Worm (Caenorhabditis elegans) whole organism, L2 larva: Measurements from ENCODE around the gene R102.1.

ENCODE experiments used
- Y55F3AM.14 ChIP-seq: fragments of 200-800 bp; sonication (Bioruptor generic); optimal IDR thresholded peaks from 2 replicates; lab custom pipeline; 2018; ENCODE audit warnings: mild to moderate bottlenecking, missing genetic modification characterization, missing compliant biosample characterization
- alr-1 ChIP-seq: fragments of 150-350 bp; optimal IDR thresholded peaks from 2 replicates; lab custom pipeline; 2014; ENCODE audit warnings: missing biosample characterization, missing genetic modification characterization
- ceh-16 ChIP-seq: fragments of 150-350 bp; optimal IDR thresholded peaks from 2 replicates; lab custom pipeline; 2014; ENCODE audit warnings: missing biosample characterization, missing genetic modification characterization
- egl-27 ChIP-seq: sonication (generic microtip); optimal IDR thresholded peaks from 3 replicates; lab custom pipeline; 2017; ENCODE audit warnings: missing biosample characterization, missing genetic modification reagents, missing genetic modification characterization
- elt-1 ChIP-seq: fragments of 150-350 bp; optimal IDR thresholded peaks from 2 replicates; lab custom pipeline; 2014; ENCODE audit warnings: missing biosample characterization, missing genetic modification characterization
- elt-3 ChIP-seq: sonication (generic microtip); optimal IDR thresholded peaks from 2 replicates; lab custom pipeline; 2017; ENCODE audit warnings: missing biosample characterization, missing genetic modification characterization
- nhr-77 ChIP-seq: fragments of 150-350 bp; optimal IDR thresholded peaks from 2 replicates; lab custom pipeline; 2014; ENCODE audit warnings: missing biosample characterization, missing genetic modification characterization

ce11 chrIV:10711729-10712128 is 25.9 kb downstream of the R102.1 start, which contains the start of gene glb-21:
- TF ChIP-seq ceh-16 (tag; lab: Kevin White, UChicago) (no peak), elt-1 (tag; lab: Kevin White, UChicago) (no peak), nhr-77 (tag; lab: Kevin White, UChicago) (no peak), Y55F3AM.14 (GFP tag; lab: Kevin White, UChicago) (no peak), egl-27 (no peak), elt-3 (tag; lab: Kevin White, UChicago) (no peak), alr-1 (tag; lab: Kevin White, UChicago) (no peak)
